Worm (Caenorhabditis elegans): Measurements from ENCODE around the gene avr-15.

Gene avr-15

ce11 chrV:13530698-13531097 is 19.2 kb upstream of the avr-15 start, which contains the start of gene ttr-44 (continued):
- TF ChIP-seq nhr-237 (tag; optimal IDR thresholded peaks at IDR 0.05) (no peak), F49E8.2 (tag; optimal IDR thresholded peaks at IDR 0.05; ENCODE audit: borderline replicate concordance) (no peak), F37D6.2 (tag; optimal IDR thresholded peaks at IDR 0.05) (no peak), lin-38 (GFP tag; IDR thresholded peaks at IDR 0.05) (no peak), ceh-20 (GFP tag; IDR thresholded peaks at IDR 0.05) (no peak), zip-2 (tag; optimal IDR thresholded peaks at IDR 0.05) (peak; percentile 29), nhr-11 (tag; optimal IDR thresholded peaks at IDR 0.05) (no peak), daf-8 (GFP tag; IDR thresholded peaks at IDR 0.05) (no peak), lsy-2 (tag; optimal IDR thresholded peaks at IDR 0.05) (no peak), unc-39 (tag; optimal IDR thresholded peaks at IDR 0.05) (no peak), zip-11 (GFP tag; IDR thresholded peaks at IDR 0.05) (no peak), mes-2 (tag; optimal IDR thresholded peaks at IDR 0.05; ENCODE audit: poor library complexity, severe bottlenecking) (no peak), saeg-2 (GFP tag; IDR thresholded peaks at IDR 0.05) (no peak), nhr-77 (tag; optimal IDR thresholded peaks at IDR 0.05) (peak; percentile 57), dmd-8 (GFP tag; IDR thresholded peaks at IDR 0.05) (no peak), Y48G9A.11 (GFP tag; IDR thresholded peaks at IDR 0.05) (no peak), lim-7 (GFP tag; IDR thresholded peaks at IDR 0.05) (no peak), mxl-3 (GFP tag; optimal IDR thresholded peaks at IDR 0.05) (no peak), ZK546.5 (tag; optimal IDR thresholded peaks at IDR 0.05) (no peak), hif-1 (tag; optimal IDR thresholded peaks at IDR 0.05) (peak in 1 of 2 experiments; percentile 44), snpc-1.2 (GFP tag; IDR thresholded peaks at IDR 0.05) (no peak), ces-1 (GFP tag; optimal IDR thresholded peaks at IDR 0.05) (no peak), madf-5 (GFP tag; IDR thresholded peaks at IDR 0.05) (no peak), nhr-28 (tag; optimal IDR thresholded peaks at IDR 0.05) (peak; percentile 72), nhr-42 (GFP tag; IDR thresholded peaks at IDR 0.05) (no peak), nhr-6 (tag; optimal IDR thresholded peaks at IDR 0.05) (peak; percentile 23), ztf-11 (tag; optimal IDR thresholded peaks at IDR 0.05) (no peak), skn-1 (tag; optimal IDR thresholded peaks at IDR 0.05) (no peak), mdt-29 (GFP tag; IDR thresholded peaks at IDR 0.05) (no peak), spr-1 (tag; optimal IDR thresholded peaks at IDR 0.05) (no peak), mxl-2 (GFP tag; conservative IDR thresholded peaks at IDR 0.05) (no peak), egl-27 (tag; optimal IDR thresholded peaks at IDR 0.05) (no peak)

- TF ChIP-seq nhr-77 (tag; optimal IDR thresholded peaks at IDR 0.05) = peak; percentile 35
- TF ChIP-seq rbr-2 (tag; optimal IDR thresholded peaks at IDR 0.05) = no peak
- no peak for TF ChIP-seq zag-1 (tag; optimal IDR thresholded peaks at IDR 0.05)
- peak; percentile 19 for TF ChIP-seq mep-1 (tag; optimal IDR thresholded peaks at IDR 0.05)
- no peak for TF ChIP-seq cey-2 (tag; optimal IDR thresholded peaks at IDR 0.05; ENCODE audit: borderline replicate concordance, insufficient read depth)
- TF ChIP-seq daf-16 (GFP tag; optimal IDR thresholded peaks at IDR 0.05) = no peak
- peak; percentile 83 for TF ChIP-seq daf-16 (tag; optimal IDR thresholded peaks at IDR 0.05)
- no peak for TF ChIP-seq lin-15B (tag; optimal IDR thresholded peaks at IDR 0.05)
- no peak for TF ChIP-seq F44E2.7 (GFP tag; IDR thresholded peaks at IDR 0.05)
- no peak for TF ChIP-seq zip-11 (GFP tag; IDR thresholded peaks at IDR 0.05)
- no peak for TF ChIP-seq daf-12 (tag; optimal IDR thresholded peaks at IDR 0.05)
- peak; percentile 55 for TF ChIP-seq ama-1 (optimal IDR thresholded peaks at IDR 0.05)
- TF ChIP-seq snpc-4 (tag; optimal IDR thresholded peaks at IDR 0.05) = no peak
- TF ChIP-seq lin-39 (tag; optimal IDR thresholded peaks at IDR 0.05) = no peak
- no peak for TF ChIP-seq Y48G9A.11 (GFP tag; IDR thresholded peaks at IDR 0.05)
- no peak for TF ChIP-seq F26F4.8 (GFP tag; conservative IDR thresholded peaks at IDR 0.05)
- peak; percentile 75 for TF ChIP-seq dve-1 (tag; optimal IDR thresholded peaks at IDR 0.05; ENCODE audit: insufficient read depth)
- TF ChIP-seq ceh-62 (tag; optimal IDR thresholded peaks at IDR 0.05) = no peak
- no peak for TF ChIP-seq pha-4 (GFP tag; IDR thresholded peaks at IDR 0.05)
- TF ChIP-seq pha-4 (tag; optimal IDR thresholded peaks at IDR 0.05) = no peak
- no peak for TF ChIP-seq unc-62 (GFP tag; optimal IDR thresholded peaks at IDR 0.05 in 1 of 2)
- TF ChIP-seq unc-62 (tag; optimal IDR thresholded peaks at IDR 0.05) = no peak
- no peak for TF ChIP-seq jun-1 (tag; optimal IDR thresholded peaks at IDR 0.05)
- TF ChIP-seq nhr-48 (tag; optimal IDR thresholded peaks at IDR 0.05) = no peak
- no peak for TF ChIP-seq nhr-111 (GFP tag; optimal IDR thresholded peaks at IDR 0.05)
- TF ChIP-seq unc-39 (tag; optimal IDR thresholded peaks at IDR 0.05) = no peak
Observed at ce11 chrV:13529165-13529564, 17.6 kb upstream of the avr-15 start.
